Fruit fly (Drosophila melanogaster): ENCODE data around the gene eIF4EHP.

dm6 chr3R:24116180-24116579, 7.4 kb upstream of the eIF4EHP start, which contains the start of gene CG13607:
- no peak for TF ChIP-seq tio (GFP tag; optimal IDR thresholded peaks at IDR 0.05)
- no peak for TF ChIP-seq CG6272 (GFP tag; IDR thresholded peaks at IDR 0.05)
- TF ChIP-seq wdn (GFP tag; IDR thresholded peaks at IDR 0.05): no peak
- TF ChIP-seq unc-4 (GFP tag; IDR thresholded peaks at IDR 0.05; ENCODE audit: partially characterized antibody): no peak
- TF ChIP-seq CG10147 (GFP tag; optimal IDR thresholded peaks at IDR 0.05): no peak
- TF ChIP-seq zfh1 (GFP tag; IDR thresholded peaks at IDR 0.05): no peak
